Fruit fly (Drosophila melanogaster) whole organism, wandering third instar larva: ENCODE measurements around the gene CG17826.

Source experiments
- Abd-B ChIP-seq: fragments of >200 bp; optimal IDR thresholded peaks from 2 replicates; lab custom pipeline; 2017; ENCODE audit warnings: missing biosample characterization, missing genetic modification characterization
- CG32264 ChIP-seq: fragments of 200-800 bp; sonication (Bioruptor generic); optimal IDR thresholded peaks from 2 replicates; lab custom pipeline; 2016; ENCODE audit warnings: missing biosample characterization, missing genetic modification characterization
- CG9705 ChIP-seq: fragments of 200-800 bp; sonication (Bioruptor generic); optimal IDR thresholded peaks from 2 replicates; lab custom pipeline; 2018; ENCODE audit warnings: missing biosample characterization, mild to moderate bottlenecking, missing genetic modification characterization
- CrebA ChIP-seq: fragments of 200-800 bp; sonication (Bioruptor generic); optimal IDR thresholded peaks from 2 replicates; lab custom pipeline; 2016; ENCODE audit warnings: missing biosample characterization, mild to moderate bottlenecking, missing genetic modification characterization, borderline replicate concordance
- Dfd ChIP-seq: fragments of >200 bp; optimal IDR thresholded peaks from 2 replicates; lab custom pipeline; 2017; ENCODE audit warnings: missing biosample characterization, missing genetic modification characterization
- GATAd ChIP-seq: sonication (Bioruptor generic); optimal IDR thresholded peaks from 2 replicates; lab custom pipeline; 2016; ENCODE audit warnings: missing biosample characterization, missing genetic modification characterization
- HLH106 ChIP-seq: fragments of 200-800 bp; optimal IDR thresholded peaks from 3 replicates; lab custom pipeline; 2019; ENCODE audit warnings: missing biosample characterization, mild to moderate bottlenecking, missing genetic modification characterization, moderate library complexity
- Hnf4 ChIP-seq: fragments of 200-800 bp; sonication (Bioruptor generic); optimal IDR thresholded peaks from 2 replicates; lab custom pipeline; 2016; ENCODE audit warnings: missing biosample characterization, mild to moderate bottlenecking, missing genetic modification characterization
- Hr78 ChIP-seq: fragments of >200 bp; optimal IDR thresholded peaks from 2 replicates; lab custom pipeline; 2017; ENCODE audit warnings: missing biosample characterization, missing genetic modification characterization
- Hr83 ChIP-seq: fragments of 200-300 bp; sonication (Bioruptor generic); optimal IDR thresholded peaks from 2 replicates; lab custom pipeline; 2016; ENCODE audit warnings: missing biosample characterization, mild to moderate bottlenecking, missing genetic modification characterization, moderate library complexity; ENCODE audit not compliant: poor library complexity, severe bottlenecking
- Jra ChIP-seq: sonication (Bioruptor generic); optimal IDR thresholded peaks from 2 replicates; lab custom pipeline; 2016; ENCODE audit warnings: missing biosample characterization, missing genetic modification characterization
- Mio ChIP-seq: sonication (Bioruptor generic); optimal IDR thresholded peaks from 2 replicates; lab custom pipeline; 2016; ENCODE audit warnings: missing biosample characterization, missing genetic modification characterization
- Myc ChIP-seq: fragments of >200 bp; optimal IDR thresholded peaks from 2 replicates; lab custom pipeline; 2017
- OdsH ChIP-seq: fragments of 200-800 bp; sonication (Bioruptor generic); optimal IDR thresholded peaks from 2 replicates; lab custom pipeline; 2016; ENCODE audit warnings: missing biosample characterization, mild to moderate bottlenecking, missing genetic modification characterization
- Sp1 ChIP-seq: fragments of 200-800 bp; sonication (Bioruptor generic); optimal IDR thresholded peaks from 3 replicates; lab custom pipeline; 2019; ENCODE audit warnings: missing biosample characterization, mild to moderate bottlenecking, missing genetic modification characterization, moderate library complexity
- br ChIP-seq: fragments of 200-800 bp; sonication (Bioruptor generic); optimal IDR thresholded peaks from 2 replicates; lab custom pipeline; 2016; ENCODE audit warnings: missing biosample characterization, missing genetic modification characterization
- brk ChIP-seq: fragments of 200-800 bp; sonication (Bioruptor generic); optimal IDR thresholded peaks from 2 replicates; lab custom pipeline; 2016; ENCODE audit warnings: missing biosample characterization, mild to moderate bottlenecking, missing genetic modification characterization
- dl ChIP-seq, 2 experiments: fragments of 175-275, 200-275 bp in 1 of 2; fragments of 200-275 bp in 1 of 2; sonication (Bioruptor generic); optimal IDR thresholded peaks; lab custom pipeline; 2018; ENCODE audit warnings: mild to moderate bottlenecking in 2 of 2, missing biosample characterization in 2 of 2, missing genetic modification characterization in 2 of 2, moderate library complexity in 2 of 2; ENCODE audit not compliant: partially characterized antibody in 2 of 2, insufficient read depth in 1 of 2
- dmrt93B ChIP-seq: fragments of 200-800 bp; sonication (Bioruptor generic); optimal IDR thresholded peaks from 2 replicates; lab custom pipeline; 2018; ENCODE audit warnings: missing biosample characterization, mild to moderate bottlenecking, missing genetic modification characterization
- dsf ChIP-seq: sonication (Bioruptor generic); optimal IDR thresholded peaks from 2 replicates; lab custom pipeline; 2016; ENCODE audit warnings: missing biosample characterization, missing genetic modification characterization, borderline replicate concordance
- ey ChIP-seq: fragments of 200-800 bp; sonication (Bioruptor generic); optimal IDR thresholded peaks from 2 replicates; lab custom pipeline; 2016; ENCODE audit warnings: missing biosample characterization, missing genetic modification characterization
- foxo ChIP-seq, 2 experiments: fragments of 200-800 bp; sonication (Bioruptor generic); optimal IDR thresholded peaks; 2 replicates in 1 of 2; 3 replicates in 1 of 2; lab custom pipeline; 2016 to 2017; ENCODE audit warnings: missing biosample characterization in 2 of 2, missing genetic modification characterization in 2 of 2
- h ChIP-seq: fragments of 200-800 bp; sonication (Bioruptor generic); optimal IDR thresholded peaks from 3 replicates; lab custom pipeline; 2016; ENCODE audit warnings: missing biosample characterization, mild to moderate bottlenecking, missing genetic modification characterization
- jim ChIP-seq: fragments of 175-275, 200-325 bp; sonication (Bioruptor generic); optimal IDR thresholded peaks from 2 replicates; lab custom pipeline; 2016; ENCODE audit warnings: missing biosample characterization, mild to moderate bottlenecking, missing genetic modification characterization
- lola ChIP-seq: fragments of >200 bp; optimal IDR thresholded peaks from 2 replicates; lab custom pipeline; 2017; ENCODE audit warnings: missing biosample characterization, missing genetic modification characterization
- pan ChIP-seq: fragments of >200 bp; optimal IDR thresholded peaks from 2 replicates; lab custom pipeline; 2017
- psq ChIP-seq: fragments of 200-800 bp; sonication (Bioruptor generic); optimal IDR thresholded peaks from 3 replicates; lab custom pipeline; 2017; ENCODE audit warnings: missing biosample characterization, mild to moderate bottlenecking, missing genetic modification characterization, moderate library complexity
- rgr ChIP-seq: fragments of 200-800 bp; sonication (Bioruptor generic); optimal IDR thresholded peaks from 3 replicates; lab custom pipeline; 2016; ENCODE audit warnings: missing biosample characterization, mild to moderate bottlenecking, missing genetic modification characterization
- sage ChIP-seq: fragments of 200-800 bp; sonication (Bioruptor generic); optimal IDR thresholded peaks from 2 replicates; lab custom pipeline; 2016; ENCODE audit warnings: missing biosample characterization, mild to moderate bottlenecking, missing genetic modification characterization
- sv ChIP-seq: fragments of 200-800 bp; sonication (Bioruptor generic); optimal IDR thresholded peaks from 3 replicates; lab custom pipeline; 2016; ENCODE audit warnings: missing biosample characterization, missing genetic modification characterization
- tai ChIP-seq: sonication (Bioruptor generic); optimal IDR thresholded peaks from 2 replicates; lab custom pipeline; 2016; ENCODE audit warnings: missing biosample characterization, missing genetic modification characterization
- usp ChIP-seq: fragments of >200 bp; optimal IDR thresholded peaks from 2 replicates; lab custom pipeline; 2017; ENCODE audit warnings: missing biosample characterization, missing genetic modification characterization
- woc ChIP-seq: sonication (Bioruptor generic); optimal IDR thresholded peaks from 2 replicates; lab custom pipeline; 2016; ENCODE audit warnings: missing biosample characterization, mild to moderate bottlenecking, missing genetic modification characterization

The CG17826 gene

DNA sequence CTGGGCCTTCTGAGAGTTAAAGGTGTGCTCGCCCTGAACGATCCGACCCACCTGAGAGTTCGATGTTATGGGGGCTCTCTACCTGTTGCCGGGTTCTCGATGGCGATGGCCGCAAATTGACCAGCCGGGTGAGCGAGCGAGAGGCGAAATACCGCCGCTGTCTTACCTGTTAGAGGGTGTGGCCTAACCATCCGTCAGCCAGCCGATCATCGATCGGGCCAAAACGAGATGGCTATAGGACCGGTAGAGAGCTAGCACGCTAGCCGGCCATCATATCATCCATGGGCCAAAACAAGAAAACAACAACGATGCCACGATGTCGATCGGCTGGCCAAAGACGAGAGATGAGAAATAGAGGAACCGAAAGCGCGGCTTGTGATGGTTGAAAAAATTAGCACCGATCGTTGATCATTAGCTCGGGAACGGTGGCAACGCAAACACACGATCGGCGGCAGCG, 22.3 kb upstream of the CG17826 start, which contains the start of gene byn:
TSS of gene byn (plus strand) at position 407 of the 457 bp plus-strand sequence.
- TF ChIP-seq dmrt93B (GFP tag; lab: Kevin White, UChicago) (no peak), pan (lab: Kevin White, UChicago) (no peak), CrebA (GFP tag; lab: Kevin White, UChicago) (no peak), Hnf4 (GFP tag; lab: Kevin White, UChicago) (no peak), usp (GFP tag; lab: Kevin White, UChicago) (no peak), Hr78 (GFP tag; lab: Kevin White, UChicago) (no peak), Hr83 (GFP tag; lab: Kevin White, UChicago) (no peak), Dfd (GFP tag; lab: Kevin White, UChicago) (no peak)
- TF ChIP-seq, all 38 proteins: peak for 0

DNA sequence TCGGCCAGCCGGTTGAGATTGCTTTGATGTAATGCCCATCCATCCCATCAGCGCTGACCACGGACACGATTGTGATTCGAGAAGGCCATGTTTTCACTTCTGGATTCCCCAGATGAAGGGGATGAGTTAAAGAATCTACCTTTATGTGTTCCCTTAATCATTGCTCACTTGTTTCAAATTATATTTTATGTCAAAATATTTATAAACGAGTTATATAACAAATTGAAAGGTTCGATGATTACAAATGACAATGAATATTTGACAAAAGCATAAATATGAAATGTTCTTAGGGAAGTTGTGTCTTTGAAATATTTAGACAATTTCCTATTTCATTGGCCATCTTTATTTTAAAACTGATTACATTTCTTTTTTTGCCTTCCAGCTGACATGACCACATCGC, 18.0 kb upstream of the CG17826 start:
- TF ChIP-seq psq (GFP tag; lab: Kevin White, UChicago) (no peak), Myc (lab: Kevin White, UChicago) (no peak), sage (GFP tag; lab: Kevin White, UChicago) (no peak), GATAd (no peak), dmrt93B (GFP tag; lab: Kevin White, UChicago) (no peak)

DNA sequence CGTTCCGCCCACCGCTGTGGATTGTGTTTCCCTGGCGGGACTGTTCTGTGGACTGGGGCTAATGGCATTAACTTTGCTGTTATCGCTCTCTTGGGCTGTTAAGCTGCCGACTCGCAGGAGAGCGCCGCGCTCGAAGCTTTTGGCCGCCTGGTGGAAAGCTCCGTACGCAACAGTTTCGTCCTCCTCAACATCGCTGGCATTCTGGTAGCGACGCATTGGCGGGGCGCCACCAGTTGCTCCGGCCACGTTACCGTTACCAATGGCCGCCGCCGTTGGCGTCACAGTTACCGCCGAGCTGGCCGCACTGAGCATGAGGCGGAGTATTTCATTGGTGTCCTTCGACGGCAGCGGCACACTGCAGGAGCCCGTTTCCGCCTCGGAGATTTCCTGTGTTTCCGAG, 12.4 kb upstream of the CG17826 start:
- no peak for TF ChIP-seq CG9705 (GFP tag; lab: Kevin White, UChicago)
- no peak for TF ChIP-seq lola (GFP tag; lab: Kevin White, UChicago)
- TF ChIP-seq Mio (GFP tag; lab: Kevin White, UChicago), result no peak
- TF ChIP-seq dsf (GFP tag; lab: Kevin White, UChicago), result no peak
- no peak for TF ChIP-seq br
- TF ChIP-seq CG32264 (GFP tag; lab: Kevin White, UChicago), result no peak
- no peak for TF ChIP-seq OdsH
- no peak for TF ChIP-seq Hnf4 (GFP tag; lab: Kevin White, UChicago)
- TF ChIP-seq woc, result no peak
- TF ChIP-seq, all 38 proteins: peak for 0

DNA sequence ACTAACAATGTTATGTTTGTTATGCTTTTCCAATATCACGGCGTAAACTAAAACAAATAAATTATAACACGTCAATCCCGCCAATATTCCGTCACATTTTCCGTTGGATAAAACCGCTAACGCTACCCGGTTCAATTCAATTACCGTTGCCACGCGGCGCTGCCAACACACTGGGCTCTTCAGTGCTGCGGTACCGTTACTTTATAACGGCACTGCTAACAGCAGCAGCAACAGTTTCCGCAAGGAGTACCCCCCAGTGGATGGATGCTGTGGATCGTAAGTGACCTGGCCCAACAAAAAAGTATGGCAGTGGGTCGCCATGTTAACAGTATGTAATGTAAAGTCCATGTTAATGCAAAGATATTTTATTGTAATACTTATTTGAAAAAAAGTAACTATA, 10.9 kb upstream of the CG17826 start, which contains the start of gene CG44837:
TSS of gene CG44837 (minus strand) at position 157 of the 400 bp plus-strand sequence.
- TF ChIP-seq brk (no peak), woc (no peak), Dfd (GFP tag; lab: Kevin White, UChicago) (no peak)

DNA sequence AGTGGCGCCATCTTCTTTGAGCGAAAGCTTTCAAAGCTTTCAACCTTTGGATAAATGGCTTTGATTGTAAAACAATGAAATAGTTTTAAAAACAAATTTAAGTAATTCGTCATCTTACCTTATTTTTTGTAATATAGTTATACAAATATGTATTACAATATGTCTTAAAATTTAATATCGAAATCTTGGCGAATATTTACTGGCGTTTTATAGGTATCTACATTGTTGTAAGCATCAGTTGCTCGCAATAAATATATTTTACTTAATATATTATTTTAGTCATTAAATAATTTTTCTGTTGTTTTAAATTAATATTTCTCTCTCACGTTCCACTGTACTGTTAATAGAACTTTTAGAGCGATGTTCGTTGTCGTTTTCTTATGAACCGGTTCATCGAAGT, 8.0 kb upstream of the CG17826 start, which contains the start of gene Rpt4R:
TSS of gene Rpt4R (plus strand) at position 301 of the 400 bp plus-strand sequence.
- TF ChIP-seq Hnf4 (GFP tag; lab: Kevin White, UChicago), result no peak
- no peak for TF ChIP-seq pan (lab: Kevin White, UChicago)
- no peak for TF ChIP-seq woc
- no peak for TF ChIP-seq foxo (GFP tag; optimal IDR thresholded peaks at IDR 0.05; lab: Kevin White, UChicago)

DNA sequence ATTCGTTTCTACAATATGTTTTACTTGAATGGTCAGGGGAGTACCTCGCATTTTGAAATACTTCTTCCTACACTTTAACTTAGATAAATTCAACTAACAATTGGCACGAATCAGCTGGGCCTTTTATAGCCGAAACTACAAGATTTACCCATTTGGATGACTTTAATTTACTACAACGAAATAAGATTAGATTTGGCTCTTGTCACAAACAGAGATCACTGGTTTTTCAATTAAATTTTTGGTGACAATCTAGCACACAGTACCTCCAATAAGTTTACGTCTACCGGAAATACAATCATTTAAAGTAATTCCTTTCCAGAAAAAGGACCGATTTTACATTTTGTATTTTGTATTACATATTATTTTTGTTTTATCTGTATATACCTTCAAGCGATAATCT, 4.9 kb upstream of the CG17826 start, which contains the start of gene CG5883:
TSS of gene CG5883 (minus strand) at position 101 of the 400 bp plus-strand sequence.
- no peak for TF ChIP-seq sv
- TF ChIP-seq tai (GFP tag; lab: Kevin White, UChicago), result no peak
- TF ChIP-seq Sp1, result no peak
- no peak for TF ChIP-seq dmrt93B (GFP tag; lab: Kevin White, UChicago)
- TF ChIP-seq h (GFP tag; lab: Kevin White, UChicago), result no peak
- TF ChIP-seq CG9705 (GFP tag; lab: Kevin White, UChicago), result no peak
- no peak for TF ChIP-seq rgr (GFP tag; lab: Kevin White, UChicago)
- no peak for TF ChIP-seq jim (GFP tag; lab: Kevin White, UChicago)
- no peak for TF ChIP-seq woc
- no peak for TF ChIP-seq foxo (GFP tag; optimal IDR thresholded peaks at IDR 0.05; lab: Kevin White, UChicago)
- no peak for TF ChIP-seq GATAd
- no peak for TF ChIP-seq Jra (GFP tag; lab: Kevin White, UChicago)
- no peak for TF ChIP-seq Abd-B (GFP tag; lab: Kevin White, UChicago)
- no peak for TF ChIP-seq usp (GFP tag; lab: Kevin White, UChicago)
- TF ChIP-seq dsf (GFP tag; lab: Kevin White, UChicago), result no peak
- TF ChIP-seq ey (GFP tag; lab: Kevin White, UChicago), result no peak
- no peak for TF ChIP-seq CG32264 (GFP tag; lab: Kevin White, UChicago)
- TF ChIP-seq Dfd (GFP tag; lab: Kevin White, UChicago), result no peak
- no peak for TF ChIP-seq HLH106 (tag; lab: Kevin White, UChicago)
- no peak for TF ChIP-seq dl (GFP tag; optimal IDR thresholded peaks at IDR 0.05; lab: Kevin White, UChicago; ENCODE audit: insufficient read depth in 1 of 2, partially characterized antibody in 2 of 2)
